Worm (Caenorhabditis elegans): Measurements from ENCODE around the gene puf-11.

puf-11 gene

ce11 chrIV:6426089-6426715 lies 4.8 kb downstream of the puf-11 start, which contains the start of gene acp-6:
Gene acp-6 (minus strand): TSS chrIV:6426139.
- TF ChIP-seq ama-1 (optimal IDR thresholded peaks at IDR 0.05) (no peak), tra-4 (tag; optimal IDR thresholded peaks at IDR 0.05) (no peak), F13C5.2 (tag; optimal IDR thresholded peaks at IDR 0.05) (no peak), scrt-1 (GFP tag; IDR thresholded peaks at IDR 0.05) (no peak)

DNA sequence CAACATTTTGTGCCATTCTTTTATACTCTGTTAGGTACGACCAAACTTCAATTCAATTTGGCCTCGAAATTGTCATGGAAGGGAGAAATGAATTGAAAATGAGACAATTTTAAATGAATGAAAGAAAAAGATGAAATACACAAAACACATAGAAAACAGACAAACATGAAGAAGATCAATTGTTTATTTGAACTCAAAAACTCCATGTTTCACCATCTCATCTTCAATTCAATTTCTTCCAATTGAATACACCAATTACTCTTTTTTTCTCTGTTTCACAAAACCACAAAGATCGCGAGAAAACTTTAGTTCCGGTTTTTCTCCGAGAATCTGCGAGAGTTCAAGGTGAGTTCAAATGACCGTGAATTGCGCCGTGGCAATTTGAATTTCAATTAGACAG lies 5.8 kb downstream of the puf-11 start:
- no peak for TF ChIP-seq flt-1 (GFP tag; IDR thresholded peaks at IDR 0.05)
- no peak for TF ChIP-seq F13C5.2 (tag; optimal IDR thresholded peaks at IDR 0.05)
- TF ChIP-seq ceh-36 (tag; optimal IDR thresholded peaks at IDR 0.05), result no peak
- TF ChIP-seq tbx-11 (GFP tag; IDR thresholded peaks at IDR 0.05), result no peak
- no peak for TF ChIP-seq scrt-1 (GFP tag; IDR thresholded peaks at IDR 0.05)
- TF ChIP-seq ets-7 (tag; optimal IDR thresholded peaks at IDR 0.05), result no peak
- no peak for TF ChIP-seq hmbx-1 (tag; optimal IDR thresholded peaks at IDR 0.05)
- TF ChIP-seq tbx-37 (GFP tag; conservative IDR thresholded peaks at IDR 0.05), result no peak
- no peak for TF ChIP-seq B0310.2 (tag; optimal IDR thresholded peaks at IDR 0.05)
- no peak for TF ChIP-seq ceh-13 (GFP tag; optimal IDR thresholded peaks at IDR 0.05)
- no peak for TF ChIP-seq hmg-4 (GFP tag; optimal IDR thresholded peaks at IDR 0.05)
- no peak for TF ChIP-seq ama-1 (optimal IDR thresholded peaks at IDR 0.05)
- TF ChIP-seq hnd-1 (tag; optimal IDR thresholded peaks at IDR 0.05), result no peak
- no peak for TF ChIP-seq tra-4 (tag; optimal IDR thresholded peaks at IDR 0.05)
- no peak for TF ChIP-seq aly-1 (tag; optimal IDR thresholded peaks at IDR 0.05)
- no peak for TF ChIP-seq pes-1 (GFP tag; IDR thresholded peaks at IDR 0.05)
- no peak for TF ChIP-seq sea-1 (GFP tag; conservative IDR thresholded peaks at IDR 0.05)

DNA sequence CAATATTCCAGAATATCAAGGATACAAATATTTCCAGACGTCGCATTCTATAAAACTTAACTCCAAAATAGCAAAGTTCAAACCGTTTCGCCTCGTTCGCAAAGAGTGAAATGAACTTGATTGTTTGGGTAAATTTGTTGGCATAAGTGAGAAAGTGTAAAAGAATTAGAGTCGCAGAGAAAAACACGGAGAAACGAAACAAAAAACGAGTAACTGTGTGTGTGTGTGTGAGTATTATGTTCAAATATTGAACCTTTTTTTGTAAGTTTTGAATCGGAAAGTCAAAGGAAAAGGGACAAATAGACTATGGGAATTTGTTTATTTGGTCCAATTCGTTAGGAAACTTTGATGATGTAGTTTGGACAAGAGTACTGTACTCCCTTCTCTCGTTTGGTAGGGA lies 10.2 kb downstream of the puf-11 start, which contains the start of gene acp-7:
Gene acp-7, minus strand, starts transcription at position 101 of the 400 bp plus-strand sequence.
- TF ChIP-seq ama-1 (optimal IDR thresholded peaks at IDR 0.05), result no peak
- TF ChIP-seq aly-1 (tag; optimal IDR thresholded peaks at IDR 0.05), result no peak
- no peak for TF ChIP-seq sea-1 (GFP tag; conservative IDR thresholded peaks at IDR 0.05)
- TF ChIP-seq ceh-13 (GFP tag; optimal IDR thresholded peaks at IDR 0.05), result no peak
- TF ChIP-seq scrt-1 (GFP tag; IDR thresholded peaks at IDR 0.05), result no peak
- no peak for TF ChIP-seq flt-1 (GFP tag; IDR thresholded peaks at IDR 0.05)
- TF ChIP-seq F13C5.2 (tag; optimal IDR thresholded peaks at IDR 0.05), result no peak
- no peak for TF ChIP-seq B0310.2 (tag; optimal IDR thresholded peaks at IDR 0.05)
- TF ChIP-seq ets-7 (tag; optimal IDR thresholded peaks at IDR 0.05), result no peak
- TF ChIP-seq hmbx-1 (tag; optimal IDR thresholded peaks at IDR 0.05), result no peak
- TF ChIP-seq tra-4 (tag; optimal IDR thresholded peaks at IDR 0.05), result no peak
- TF ChIP-seq hmg-4 (GFP tag; optimal IDR thresholded peaks at IDR 0.05), result no peak
- no peak for TF ChIP-seq tbx-11 (GFP tag; IDR thresholded peaks at IDR 0.05)
- no peak for TF ChIP-seq tbx-37 (GFP tag; conservative IDR thresholded peaks at IDR 0.05)
- no peak for TF ChIP-seq pes-1 (GFP tag; IDR thresholded peaks at IDR 0.05)
- no peak for TF ChIP-seq hnd-1 (tag; optimal IDR thresholded peaks at IDR 0.05)
- no peak for TF ChIP-seq ceh-36 (tag; optimal IDR thresholded peaks at IDR 0.05)

ce11 chrIV:6432375-6432774 lies 11.0 kb downstream of the puf-11 start:
- TF ChIP-seq hnd-1 (tag; optimal IDR thresholded peaks at IDR 0.05), result no peak

ce11 chrIV:6433424-6433823 lies 12.0 kb downstream of the puf-11 start:
- TF ChIP-seq F13C5.2 (tag; optimal IDR thresholded peaks at IDR 0.05) (no peak), aly-1 (tag; optimal IDR thresholded peaks at IDR 0.05) (no peak), hmbx-1 (tag; optimal IDR thresholded peaks at IDR 0.05) (no peak), ets-7 (tag; optimal IDR thresholded peaks at IDR 0.05) (no peak)

ce11 chrIV:6438051-6438450 lies 16.7 kb downstream of the puf-11 start, which contains the start of gene dlc-5:
Gene dlc-5 (plus strand): TSS chrIV:6438204.
- TF ChIP-seq pes-1 (GFP tag; IDR thresholded peaks at IDR 0.05) (no peak), B0310.2 (tag; optimal IDR thresholded peaks at IDR 0.05) (no peak), hnd-1 (tag; optimal IDR thresholded peaks at IDR 0.05) (no peak), scrt-1 (GFP tag; IDR thresholded peaks at IDR 0.05) (no peak), F13C5.2 (tag; optimal IDR thresholded peaks at IDR 0.05) (no peak), tbx-11 (GFP tag; IDR thresholded peaks at IDR 0.05) (no peak), tra-4 (tag; optimal IDR thresholded peaks at IDR 0.05) (no peak), ama-1 (optimal IDR thresholded peaks at IDR 0.05) (no peak), aly-1 (tag; optimal IDR thresholded peaks at IDR 0.05) (no peak), sea-1 (GFP tag; conservative IDR thresholded peaks at IDR 0.05) (no peak), tbx-37 (GFP tag; conservative IDR thresholded peaks at IDR 0.05) (no peak), ets-7 (tag; optimal IDR thresholded peaks at IDR 0.05) (no peak), flt-1 (GFP tag; IDR thresholded peaks at IDR 0.05) (no peak), hmbx-1 (tag; optimal IDR thresholded peaks at IDR 0.05) (no peak), ceh-36 (tag; optimal IDR thresholded peaks at IDR 0.05) (no peak), hmg-4 (GFP tag; optimal IDR thresholded peaks at IDR 0.05) (no peak), ceh-13 (GFP tag; optimal IDR thresholded peaks at IDR 0.05) (no peak)

ce11 chrIV:6441601-6442000 lies 20.2 kb downstream of the puf-11 start, which contains the start of gene Y73B6BL.31:
Gene Y73B6BL.31 (plus strand): TSS chrIV:6441901.
- TF ChIP-seq ama-1 (optimal IDR thresholded peaks at IDR 0.05) (no peak), ets-7 (tag; optimal IDR thresholded peaks at IDR 0.05) (no peak), pes-1 (GFP tag; IDR thresholded peaks at IDR 0.05) (no peak)

DNA sequence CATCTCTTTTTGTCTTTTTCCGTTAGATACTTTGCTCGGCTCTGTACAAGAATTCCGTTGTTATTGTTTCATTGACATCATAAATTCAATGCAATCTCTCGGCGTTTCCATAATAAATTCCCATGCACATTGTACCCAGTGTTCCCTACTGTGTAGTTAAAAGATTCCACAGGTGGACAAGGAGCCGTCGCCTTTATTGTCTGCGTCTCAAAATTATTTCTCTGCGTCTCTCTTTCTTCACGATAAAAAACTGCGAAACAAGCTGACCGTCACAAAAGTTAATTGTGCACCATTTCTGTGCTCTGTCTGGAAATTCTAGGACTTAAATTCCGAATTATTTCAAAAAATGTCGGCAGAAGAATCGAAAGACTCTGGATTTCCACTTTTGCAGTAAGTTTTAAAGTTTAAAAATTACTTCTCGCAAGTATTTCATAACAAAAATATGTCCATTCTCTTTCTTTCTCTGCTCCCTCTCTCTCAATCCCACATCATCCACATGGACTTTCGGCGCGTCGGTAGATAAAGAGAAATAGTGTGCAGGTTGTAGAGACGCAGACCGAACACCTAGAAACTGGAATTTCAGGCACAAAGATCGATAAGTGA lies 20.7 kb downstream of the puf-11 start:
- TF ChIP-seq ceh-13 (GFP tag; optimal IDR thresholded peaks at IDR 0.05), result no peak
- TF ChIP-seq flt-1 (GFP tag; IDR thresholded peaks at IDR 0.05), result no peak
- no peak for TF ChIP-seq ets-7 (tag; optimal IDR thresholded peaks at IDR 0.05)
